Fruit fly (Drosophila melanogaster) whole organism, embryonic: ENCODE results near the gene CG46059.
A peak's percentile ranks its signal among the peaks of the same experiment; 100 is the strongest.

Experiments used
- Adf1 ChIP-seq: fragments of 200-800 bp; sonication (Bioruptor generic); IDR thresholded peaks from 2 replicates; pipeline ENCODE4 v1.3.6; 2022; ENCODE audit warnings: missing biosample characterization, missing genetic modification characterization
- Asciz ChIP-seq: fragments of 200-800 bp; sonication (Bioruptor generic); optimal IDR thresholded peaks from 2 replicates; lab custom pipeline; 2017; ENCODE audit warnings: missing biosample characterization, mild to moderate bottlenecking, missing genetic modification characterization, missing genetic modification reagents
- B-H2 ChIP-seq: fragments of 200-800 bp; sonication (Bioruptor generic); optimal IDR thresholded peaks from 2 replicates; lab custom pipeline; 2018; ENCODE audit warnings: missing biosample characterization, mild to moderate bottlenecking, missing genetic modification characterization
- CG10979 ChIP-seq: fragments of 200-800 bp; sonication (Bioruptor generic); optimal IDR thresholded peaks from 2 replicates; lab custom pipeline; 2018; ENCODE audit warnings: missing biosample characterization, mild to moderate bottlenecking, missing genetic modification characterization, moderate library complexity
- CG11695 ChIP-seq: fragments of 200-800 bp; sonication (Bioruptor generic); IDR thresholded peaks from 3 replicates; pipeline ENCODE4 v1.3.6; 2022; ENCODE audit warnings: missing biosample characterization, missing genetic modification characterization
- CG15073 ChIP-seq: fragments of 200-800 bp; sonication (Bioruptor generic); optimal IDR thresholded peaks from 2 replicates; lab custom pipeline; 2016; ENCODE audit warnings: missing biosample characterization, missing genetic modification characterization
- CG15601 ChIP-seq: fragments of 200-800 bp; sonication (Bioruptor generic); optimal IDR thresholded peaks from 3 replicates; lab custom pipeline; 2019; ENCODE audit warnings: missing biosample characterization, mild to moderate bottlenecking, missing genetic modification characterization, moderate library complexity
- CG17359 ChIP-seq: fragments of 200-800 bp; sonication (Bioruptor generic); optimal IDR thresholded peaks from 3 replicates; lab custom pipeline; 2018; ENCODE audit warnings: missing biosample characterization, mild to moderate bottlenecking, missing genetic modification characterization, moderate library complexity
- CG31365 ChIP-seq: fragments of 200-800 bp; sonication (Bioruptor generic); optimal IDR thresholded peaks from 2 replicates; lab custom pipeline; 2018; ENCODE audit warnings: missing biosample characterization, mild to moderate bottlenecking, missing genetic modification characterization
- CG4404 ChIP-seq: fragments of 200-800 bp; sonication (Bioruptor generic); IDR thresholded peaks from 2 replicates; pipeline ENCODE4 v1.3.6; 2022; ENCODE audit warnings: missing biosample characterization, missing genetic modification characterization
- CG5180 ChIP-seq: fragments of 200-800 bp; sonication (Bioruptor generic); optimal IDR thresholded peaks from 3 replicates; lab custom pipeline; 2017; ENCODE audit warnings: missing biosample characterization, missing genetic modification characterization, mild to moderate bottlenecking, moderate library complexity, missing genetic modification reagents
- CG9215 ChIP-seq: fragments of 200-800 bp; sonication (Bioruptor generic); IDR thresholded peaks from 2 replicates; pipeline ENCODE4 v1.3.6; 2022; ENCODE audit warnings: missing biosample characterization, missing genetic modification characterization
- CoRest ChIP-seq: fragments of 200-800 bp; sonication (Bioruptor generic); optimal IDR thresholded peaks from 3 replicates; lab custom pipeline; 2018; ENCODE audit warnings: missing biosample characterization, mild to moderate bottlenecking, missing genetic modification characterization, moderate library complexity
- Drgx ChIP-seq: fragments of 200-800 bp; sonication (Bioruptor generic); IDR thresholded peaks from 2 replicates; pipeline ENCODE4 v1.3.6; 2022; ENCODE audit warnings: missing biosample characterization, missing genetic modification characterization
- ERR ChIP-seq: fragments of 200-800 bp; sonication (Bioruptor generic); optimal IDR thresholded peaks from 2 replicates; lab custom pipeline; 2016; ENCODE audit warnings: missing biosample characterization, missing genetic modification characterization
- H15 ChIP-seq: fragments of 200-800 bp; sonication (Bioruptor generic); IDR thresholded peaks from 3 replicates; pipeline ENCODE4 v1.3.6; 2022; ENCODE audit warnings: missing biosample characterization, missing genetic modification characterization
- HLH54F ChIP-seq: fragments of 200-800 bp; sonication (Bioruptor generic); optimal IDR thresholded peaks from 3 replicates; lab custom pipeline; 2016; ENCODE audit warnings: missing biosample characterization, missing genetic modification characterization
- Hr39 ChIP-seq: fragments of >200 bp; optimal IDR thresholded peaks from 2 replicates; lab custom pipeline; 2017
- Myb ChIP-seq: fragments of 200-800 bp; sonication (Bioruptor generic); optimal IDR thresholded peaks from 2 replicates; lab custom pipeline; 2016; ENCODE audit warnings: missing biosample characterization, missing genetic modification characterization
- Nf-YB ChIP-seq: fragments of 200-800 bp; sonication (Bioruptor generic); optimal IDR thresholded peaks from 3 replicates; lab custom pipeline; 2019; ENCODE audit warnings: missing biosample characterization, mild to moderate bottlenecking, missing genetic modification characterization, moderate library complexity
- Opbp ChIP-seq: fragments of 200-800 bp; sonication (Bioruptor generic); IDR thresholded peaks from 3 replicates; pipeline ENCODE4 v1.3.6; 2022; ENCODE audit warnings: missing biosample characterization, missing genetic modification characterization; ENCODE audit not compliant: partially characterized antibody
- Optix ChIP-seq: fragments of 200-800 bp; sonication (Bioruptor generic); IDR thresholded peaks from 3 replicates; pipeline ENCODE4 v1.3.6; 2022; ENCODE audit warnings: missing biosample characterization, missing genetic modification characterization
- Ravus ChIP-seq: fragments of 200-800 bp; sonication (Bioruptor generic); IDR thresholded peaks from 2 replicates; pipeline ENCODE4 v1.3.6; 2022; ENCODE audit warnings: missing biosample characterization, missing genetic modification characterization
- Sox102F ChIP-seq: fragments of 200-800 bp; sonication (Bioruptor generic); optimal IDR thresholded peaks from 2 replicates; lab custom pipeline; 2018; ENCODE audit warnings: missing biosample characterization, mild to moderate bottlenecking, missing genetic modification characterization, moderate library complexity
- Trl ChIP-seq, 3 experiments: fragments of >200 bp in 2 of 3; fragments of 200-800 bp in 1 of 3; sonication (Bioruptor generic) in 1 of 3; optimal IDR thresholded peaks; 2 replicates in 1 of 3; 3 replicates in 2 of 3; lab custom pipeline; 2016 to 2017; ENCODE audit warnings: missing biosample characterization in 1 of 3, missing genetic modification characterization in 1 of 3
- Xrp1 ChIP-seq: fragments of 200-800 bp; sonication (Bioruptor generic); IDR thresholded peaks from 2 replicates; pipeline ENCODE4 v1.3.6; 2022; ENCODE audit warnings: missing biosample characterization, missing genetic modification characterization
- bab2 ChIP-seq: fragments of 200-800 bp; sonication (Bioruptor generic); optimal IDR thresholded peaks from 2 replicates; lab custom pipeline; 2016; ENCODE audit warnings: missing biosample characterization, missing genetic modification characterization
- chinmo ChIP-seq: fragments of 200-800 bp; sonication (Bioruptor generic); IDR thresholded peaks from 4 replicates; pipeline ENCODE4 v1.3.6; 2022; ENCODE audit warnings: missing biosample characterization, missing genetic modification characterization; ENCODE audit not compliant: partially characterized antibody
- croc ChIP-seq: fragments of 200-800 bp; sonication (Bioruptor generic); conservative IDR thresholded peaks from 3 replicates; pipeline ENCODE4 v1.3.6; 2022; ENCODE audit warnings: missing biosample characterization, missing genetic modification characterization
- dmrt11E ChIP-seq: fragments of 200-800 bp; sonication (Bioruptor generic); optimal IDR thresholded peaks from 3 replicates; lab custom pipeline; 2018; ENCODE audit warnings: missing biosample characterization, mild to moderate bottlenecking, missing genetic modification characterization, moderate library complexity
- dmrt99B ChIP-seq: fragments of 200-800 bp; sonication (Bioruptor generic); optimal IDR thresholded peaks from 2 replicates; lab custom pipeline; 2018; ENCODE audit warnings: missing biosample characterization, mild to moderate bottlenecking, missing genetic modification characterization, moderate library complexity
- dysf ChIP-seq: fragments of 200-800 bp; sonication (Bioruptor generic); IDR thresholded peaks from 3 replicates; pipeline ENCODE4 v1.3.6; 2022; ENCODE audit warnings: missing biosample characterization, missing genetic modification characterization
- fd3F ChIP-seq: fragments of 200-800 bp; sonication (Bioruptor generic); optimal IDR thresholded peaks from 2 replicates; lab custom pipeline; 2018; ENCODE audit warnings: missing biosample characterization, mild to moderate bottlenecking, missing genetic modification characterization, moderate library complexity
- h ChIP-seq: fragments of >200 bp; optimal IDR thresholded peaks from 2 replicates; lab custom pipeline; 2017
- hb ChIP-seq: fragments of 200-800 bp; sonication (Bioruptor generic); IDR thresholded peaks from 3 replicates; pipeline ENCODE4 v1.3.6; 2022; ENCODE audit warnings: missing biosample characterization, missing genetic modification characterization; ENCODE audit not compliant: partially characterized antibody
- her ChIP-seq: fragments of 200-800 bp; sonication (Bioruptor generic); optimal IDR thresholded peaks from 2 replicates; lab custom pipeline; 2016; ENCODE audit warnings: missing biosample characterization, missing genetic modification characterization
- kni ChIP-seq: fragments of 200-800 bp; sonication (Bioruptor generic); optimal IDR thresholded peaks from 3 replicates; lab custom pipeline; 2017; ENCODE audit warnings: mild to moderate bottlenecking, missing biosample characterization, missing genetic modification reagents, missing genetic modification characterization
- lola ChIP-seq, 3 experiments: fragments of >200 bp in 2 of 3; fragments of 200-800 bp in 1 of 3; sonication (Bioruptor generic) in 1 of 3; optimal IDR thresholded peaks; 2 replicates each; lab custom pipeline; 2017 to 2019; ENCODE audit warnings: missing biosample characterization in 3 of 3, missing genetic modification characterization in 3 of 3, mild to moderate bottlenecking in 1 of 3, moderate library complexity in 1 of 3
- ro ChIP-seq: fragments of 200-800 bp; sonication (Bioruptor generic); IDR thresholded peaks from 2 replicates; pipeline ENCODE4 v1.3.6; 2022; ENCODE audit warnings: missing biosample characterization, missing genetic modification characterization
- sc ChIP-seq, 3 experiments: fragments of >200 bp in 2 of 3; fragments of 200-800 bp in 1 of 3; sonication (Bioruptor generic) in 1 of 3; optimal IDR thresholded peaks; 2 replicates in 2 of 3; 3 replicates in 1 of 3; lab custom pipeline; 2017; ENCODE audit warnings: mild to moderate bottlenecking in 1 of 3, missing biosample characterization in 1 of 3, missing genetic modification characterization in 1 of 3, missing genetic modification reagents in 1 of 3
- scrt ChIP-seq: fragments of 200-800 bp; sonication (Bioruptor generic); optimal IDR thresholded peaks from 2 replicates; lab custom pipeline; 2018; ENCODE audit warnings: missing biosample characterization, mild to moderate bottlenecking, missing genetic modification characterization, moderate library complexity
- sim ChIP-seq: fragments of 200-800 bp; sonication (Bioruptor generic); IDR thresholded peaks from 2 replicates; pipeline ENCODE4 v1.3.6; 2022; ENCODE audit warnings: missing biosample characterization, missing genetic modification characterization
- slou ChIP-seq: fragments of 200-800 bp; sonication (Bioruptor generic); optimal IDR thresholded peaks from 3 replicates; lab custom pipeline; 2016; ENCODE audit warnings: missing biosample characterization, missing genetic modification characterization
- slp2 ChIP-seq: fragments of 200-800 bp; sonication (Bioruptor generic); optimal IDR thresholded peaks from 2 replicates; lab custom pipeline; 2016; ENCODE audit warnings: missing biosample characterization, missing genetic modification characterization
- sob ChIP-seq: fragments of 200-800 bp; sonication (Bioruptor generic); IDR thresholded peaks from 2 replicates; pipeline ENCODE4 v1.3.6; 2022; ENCODE audit warnings: missing biosample characterization, missing genetic modification characterization
- tin ChIP-seq: fragments of 200-800 bp; sonication (Bioruptor generic); optimal IDR thresholded peaks from 3 replicates; lab custom pipeline; 2016; ENCODE audit warnings: missing biosample characterization, missing genetic modification characterization
- unc-4 ChIP-seq: fragments of 200-800 bp; sonication (Bioruptor generic); IDR thresholded peaks from 2 replicates; pipeline ENCODE4 v1.3.6; 2022; ENCODE audit warnings: missing biosample characterization, missing genetic modification characterization; ENCODE audit not compliant: partially characterized antibody
- zfh2 ChIP-seq: fragments of 200-800 bp; sonication (Bioruptor generic); optimal IDR thresholded peaks from 2 replicates; lab custom pipeline; 2016; ENCODE audit warnings: missing biosample characterization, missing genetic modification characterization

Gene CG46059

dm6 chr2L:19159552-19160406, 23.8 kb downstream of the CG46059 start (continued):
- TF ChIP-seq sob (0 out of 2 replicates have a peak, but pooled peaks have one; percentile 2), unc-4 (GFP tag; lab: Robert Waterston, UW) (no peak), sim (no peak), CG9215 (GFP tag; lab: Robert Waterston, UW) (no peak), H15 (GFP tag; lab: Robert Waterston, UW) (no peak), scrt (GFP tag; lab: Kevin White, UChicago) (no peak), CG31365 (tag; lab: Kevin White, UChicago) (no peak), CG4404 (GFP tag; lab: Robert Waterston, UW) (no peak), CG15601 (tag; lab: Kevin White, UChicago) (no peak), bab2 (GFP tag; lab: Kevin White, UChicago) (no peak), dmrt99B (tag; lab: Kevin White, UChicago) (no peak), Hr39 (no peak), Trl (optimal IDR thresholded peaks at IDR 0.05; lab: Kevin White, UChicago) (no peak), Trl (GFP tag; optimal IDR thresholded peaks at IDR 0.05; lab: Kevin White, UChicago) (no peak), ro (GFP tag; lab: Robert Waterston, UW) (0 out of 2 replicates have a peak, but pooled peaks have one; percentile 5), kni (no peak), ERR (no peak), Opbp (no peak), Asciz (GFP tag; lab: Kevin White, UChicago) (no peak), Optix (no peak), lola (GFP tag; optimal IDR thresholded peaks at IDR 0.05; lab: Kevin White, UChicago) (no peak), tin (no peak), sc (optimal IDR thresholded peaks at IDR 0.05; lab: Kevin White, UChicago) (no peak), sc (GFP tag; optimal IDR thresholded peaks at IDR 0.05; lab: Kevin White, UChicago) (peak; percentile 1), Myb (GFP tag; lab: Kevin White, UChicago) (no peak), CG15073 (GFP tag; lab: Kevin White, UChicago) (peak; percentile 94), Adf1 (GFP tag; lab: Robert Waterston, UW) (no peak; the same call in 1 of the 2 replicates), CG17359 (tag; lab: Kevin White, UChicago) (no peak), CG11695 (no peak), CG10979 (tag; lab: Kevin White, UChicago) (no peak), slou (GFP tag; lab: Kevin White, UChicago) (no peak), Nf-YB (GFP tag; lab: Kevin White, UChicago) (no peak), CoRest (no peak), dmrt11E (tag; lab: Kevin White, UChicago) (no peak), slp2 (GFP tag; lab: Kevin White, UChicago) (no peak), her (GFP tag; lab: Kevin White, UChicago) (no peak), dysf (GFP tag; lab: Robert Waterston, UW) (0 out of 3 replicates have a peak, but pooled peaks have one; percentile 1), HLH54F (GFP tag; lab: Kevin White, UChicago) (no peak), Drgx (GFP tag; lab: Robert Waterston, UW) (no peak), CG5180 (GFP tag; lab: Kevin White, UChicago) (no peak), B-H2 (GFP tag; lab: Kevin White, UChicago) (no peak), Ravus (no peak), fd3F (GFP tag; lab: Kevin White, UChicago) (no peak), hb (GFP tag; lab: Robert Waterston, UW) (no peak), Sox102F (GFP tag; lab: Kevin White, UChicago) (no peak), Xrp1 (GFP tag; lab: Robert Waterston, UW) (no peak), croc (GFP tag; lab: Robert Waterston, UW) (no peak), h (lab: Kevin White, UChicago) (no peak), zfh2 (no peak), chinmo (GFP tag; lab: Robert Waterston, UW) (peak; percentile 82; the same call in 3 of the 4 replicates)
